Fruit fly (Drosophila melanogaster) whole organism, adult: Measurements from ENCODE around the gene CG5281.

ENCODE experiments used
- CG11617 ChIP-seq: fragments of 200-800 bp; sonication (Bioruptor generic); optimal IDR thresholded peaks from 2 replicates; lab custom pipeline; 2017; ENCODE audit warnings: mild to moderate bottlenecking, missing biosample characterization, missing genetic modification reagents, missing genetic modification characterization
- CG12768 ChIP-seq: fragments of 200-800 bp; sonication (Bioruptor generic); optimal IDR thresholded peaks from 2 replicates; lab custom pipeline; 2017; ENCODE audit warnings: missing biosample characterization, missing genetic modification characterization, mild to moderate bottlenecking, moderate library complexity, missing genetic modification reagents
- CG14711 ChIP-seq: fragments of 200-800 bp; sonication (Bioruptor generic); optimal IDR thresholded peaks from 2 replicates; lab custom pipeline; 2018; ENCODE audit warnings: missing biosample characterization, mild to moderate bottlenecking, missing genetic modification characterization, moderate library complexity
- CG1620 ChIP-seq: fragments of 200-800 bp; sonication (Bioruptor generic); optimal IDR thresholded peaks from 2 replicates; lab custom pipeline; 2016; ENCODE audit warnings: missing biosample characterization, missing genetic modification characterization
- CG33017 ChIP-seq: fragments of 200-800 bp; sonication (Bioruptor generic); optimal IDR thresholded peaks from 2 replicates; lab custom pipeline; 2018; ENCODE audit warnings: missing biosample characterization, mild to moderate bottlenecking, missing genetic modification characterization, moderate library complexity
- CG5204 ChIP-seq: fragments of 200-800 bp; sonication (Bioruptor generic); optimal IDR thresholded peaks from 2 replicates; lab custom pipeline; 2016; ENCODE audit warnings: missing biosample characterization, missing genetic modification characterization
- CG7045 ChIP-seq: fragments of 200-800 bp; sonication (Bioruptor generic); optimal IDR thresholded peaks from 2 replicates; lab custom pipeline; 2017; ENCODE audit warnings: missing biosample characterization, mild to moderate bottlenecking, missing genetic modification characterization
- CG7101 ChIP-seq: fragments of 200-800 bp; sonication (Bioruptor generic); optimal IDR thresholded peaks from 2 replicates; lab custom pipeline; 2018; ENCODE audit warnings: missing biosample characterization, mild to moderate bottlenecking, missing genetic modification characterization, moderate library complexity
- Clk ChIP-seq: fragments of 200-800 bp; sonication (Bioruptor generic); optimal IDR thresholded peaks from 2 replicates; lab custom pipeline; 2017; ENCODE audit warnings: missing biosample characterization, missing genetic modification characterization
- Crg-1 ChIP-seq: fragments of 200-800 bp; sonication (Bioruptor generic); optimal IDR thresholded peaks from 2 replicates; lab custom pipeline; 2016; ENCODE audit warnings: missing biosample characterization, missing genetic modification characterization
- Hr96 ChIP-seq: fragments of 200-800 bp; sonication (Bioruptor generic); optimal IDR thresholded peaks from 2 replicates; lab custom pipeline; 2016; ENCODE audit warnings: missing biosample characterization, missing genetic modification characterization
- Mnt ChIP-seq: fragments of 200-800 bp; sonication (Bioruptor generic); optimal IDR thresholded peaks from 2 replicates; lab custom pipeline; 2016; ENCODE audit warnings: missing biosample characterization, mild to moderate bottlenecking, missing genetic modification characterization
- bab1 ChIP-seq: fragments of 200-800 bp; sonication (Bioruptor generic); optimal IDR thresholded peaks from 3 replicates; lab custom pipeline; 2019; ENCODE audit warnings: missing biosample characterization, mild to moderate bottlenecking, missing genetic modification characterization, moderate library complexity
- cic ChIP-seq: fragments of 200-800 bp; sonication (Bioruptor generic); optimal IDR thresholded peaks from 2 replicates; lab custom pipeline; 2017; ENCODE audit warnings: missing biosample characterization, mild to moderate bottlenecking, missing genetic modification characterization, moderate library complexity
- cnc ChIP-seq, 2 experiments: fragments of >200 bp; optimal IDR thresholded peaks; 2 replicates each; lab custom pipeline; 2017
- kay ChIP-seq: fragments of 200-800 bp; sonication (Bioruptor generic); peaks from one replicate; lab custom pipeline; 2016; ENCODE audit warnings: missing biosample characterization, missing genetic modification characterization, borderline replicate concordance
- ovo ChIP-seq: fragments of 200-800 bp; sonication (Bioruptor generic); optimal IDR thresholded peaks from 2 replicates; lab custom pipeline; 2016; ENCODE audit warnings: missing biosample characterization, missing genetic modification characterization
- pad ChIP-seq: fragments of 200-800 bp; sonication (Bioruptor generic); optimal IDR thresholded peaks from 3 replicates; lab custom pipeline; 2017; ENCODE audit warnings: missing biosample characterization, missing genetic modification characterization, mild to moderate bottlenecking, moderate library complexity, missing genetic modification reagents
- tj ChIP-seq: fragments of 200-800 bp; sonication (Bioruptor generic); optimal IDR thresholded peaks from 3 replicates; lab custom pipeline; 2017; ENCODE audit warnings: missing biosample characterization, mild to moderate bottlenecking, missing genetic modification characterization, moderate library complexity
- toe ChIP-seq: fragments of 200-800 bp; sonication (Bioruptor generic); optimal IDR thresholded peaks from 2 replicates; lab custom pipeline; 2016; ENCODE audit warnings: missing biosample characterization, missing genetic modification characterization

The CG5281 gene

dm6 chr3R:11452041-11452440 is 16.4 kb downstream of the CG5281 start:
- no peak for TF ChIP-seq CG11617
- TF ChIP-seq CG5204 (GFP tag; lab: Kevin White, UChicago), result no peak
- TF ChIP-seq CG14711 (tag; lab: Kevin White, UChicago), result no peak
- TF ChIP-seq cnc (optimal IDR thresholded peaks at IDR 0.05; lab: Kevin White, UChicago), result no peak
- no peak for TF ChIP-seq CG1620
- TF ChIP-seq ovo (GFP tag; lab: Kevin White, UChicago), result no peak
- TF ChIP-seq toe (GFP tag; lab: Kevin White, UChicago), result no peak
- TF ChIP-seq kay (GFP tag; lab: Kevin White, UChicago), result no peak
- no peak for TF ChIP-seq Mnt (GFP tag; lab: Kevin White, UChicago)
- TF ChIP-seq pad, result no peak

DNA sequence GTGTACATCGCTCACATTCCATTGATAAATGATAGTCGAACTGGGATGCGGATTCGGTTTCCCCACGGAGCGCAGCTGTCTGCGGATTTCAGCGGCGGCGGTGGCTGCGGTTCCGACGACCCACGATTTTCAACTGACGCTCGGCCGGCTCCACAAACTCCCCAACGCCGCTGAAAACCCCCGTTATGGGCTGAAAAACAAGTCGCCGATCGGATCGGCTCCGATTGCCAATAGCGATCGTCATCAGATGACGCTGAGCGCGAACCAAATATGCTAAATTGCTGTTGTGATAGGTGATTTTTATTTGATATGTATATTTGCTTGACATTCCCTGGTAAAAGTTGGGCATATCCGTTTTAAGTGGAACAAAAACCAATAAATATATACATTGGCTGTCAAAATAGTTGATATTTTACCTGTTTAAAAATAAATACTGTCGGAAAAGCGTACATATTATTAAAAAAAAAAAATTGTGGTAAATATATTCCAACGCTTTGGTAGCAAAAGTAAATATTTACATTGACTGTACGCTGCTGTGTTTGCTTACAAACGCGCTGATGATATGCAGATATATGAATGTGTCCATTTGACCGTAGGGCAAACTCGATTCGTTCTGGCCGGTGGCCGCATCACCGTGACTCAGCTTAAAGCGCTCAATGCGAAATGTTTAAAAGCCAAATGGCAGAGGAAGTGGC is 18.7 kb downstream of the CG5281 start:
- TF ChIP-seq bab1 (GFP tag; lab: Kevin White, UChicago) (peak; percentile 81), Crg-1 (GFP tag; lab: Kevin White, UChicago) (no peak), CG14711 (tag; lab: Kevin White, UChicago) (peak; percentile 55), Clk (GFP tag; lab: Kevin White, UChicago) (peak; percentile 49), toe (GFP tag; lab: Kevin White, UChicago) (peak; percentile 46), kay (GFP tag; lab: Kevin White, UChicago) (peak; percentile 87), CG5204 (GFP tag; lab: Kevin White, UChicago) (peak; percentile 58), cnc (optimal IDR thresholded peaks at IDR 0.05; lab: Kevin White, UChicago) (peak; percentile 69 to 92), CG33017 (tag; lab: Kevin White, UChicago) (peak; percentile 78), CG7045 (GFP tag; lab: Kevin White, UChicago) (peak; percentile 56), CG1620 (peak; percentile 34), ovo (GFP tag; lab: Kevin White, UChicago) (peak; percentile 48), Mnt (GFP tag; lab: Kevin White, UChicago) (no peak), CG11617 (peak; percentile 73), tj (GFP tag; lab: Kevin White, UChicago) (peak; percentile 71), cic (GFP tag; lab: Kevin White, UChicago) (peak; percentile 57), pad (peak; percentile 61), CG7101 (tag; lab: Kevin White, UChicago) (peak; percentile 68), CG12768 (GFP tag; lab: Kevin White, UChicago) (peak; percentile 64), Hr96 (GFP tag; lab: Kevin White, UChicago) (peak; percentile 25)

dm6 chr3R:11456539-11456938 is 20.9 kb downstream of the CG5281 start:
- no peak for TF ChIP-seq CG12768 (GFP tag; lab: Kevin White, UChicago)

- TF ChIP-seq CG7101 (tag; lab: Kevin White, UChicago), result no peak
- no peak for TF ChIP-seq CG5204 (GFP tag; lab: Kevin White, UChicago)
- TF ChIP-seq CG14711 (tag; lab: Kevin White, UChicago), result no peak
- no peak for TF ChIP-seq cnc (optimal IDR thresholded peaks at IDR 0.05; lab: Kevin White, UChicago)
- peak; percentile 14 for TF ChIP-seq kay (GFP tag; lab: Kevin White, UChicago)
Measured at dm6 chr3R:11457286-11457685, 21.6 kb downstream of the CG5281 start.

DNA sequence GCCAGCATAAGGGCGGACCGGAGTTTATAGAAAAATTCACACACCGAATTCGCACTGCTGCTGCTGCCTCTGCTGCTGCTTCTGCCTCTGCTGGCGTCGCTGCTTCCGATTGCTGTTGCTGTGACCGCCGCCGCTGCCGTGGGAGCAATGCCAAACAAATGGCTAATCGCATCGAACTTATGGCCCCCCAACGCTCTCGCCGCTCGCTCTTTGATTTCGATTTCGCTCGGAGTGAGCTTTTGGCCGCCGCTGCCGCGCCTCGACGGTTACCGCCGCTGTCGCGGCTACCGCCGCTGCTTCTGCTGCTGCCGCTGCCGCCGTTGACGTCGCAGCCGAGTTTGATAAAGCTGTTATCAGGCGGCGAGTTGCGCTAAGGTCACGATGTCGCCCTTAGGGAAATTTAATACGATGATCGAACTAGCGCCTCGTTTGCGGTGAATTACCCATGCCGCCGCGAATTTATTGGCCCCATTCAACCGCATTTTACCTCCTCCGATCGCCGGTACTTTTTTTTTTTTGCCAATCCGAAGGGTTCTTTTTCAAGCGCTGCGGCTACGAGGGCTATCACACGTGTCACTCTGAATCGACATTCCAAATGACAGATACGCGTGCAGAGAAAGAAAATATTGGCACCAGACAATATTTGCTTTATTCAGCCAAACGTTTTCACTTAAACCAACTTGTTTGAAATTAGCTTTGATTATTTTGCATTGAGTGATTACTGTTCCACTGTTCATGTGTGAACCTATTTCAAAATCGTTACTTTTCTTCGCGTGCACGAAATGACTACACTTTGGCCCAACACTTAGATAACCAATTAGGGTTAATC is 22.6 kb downstream of the CG5281 start:
- TF ChIP-seq Hr96 (GFP tag; lab: Kevin White, UChicago) (peak; percentile 17), tj (GFP tag; lab: Kevin White, UChicago) (no peak), pad (peak; percentile 17), kay (GFP tag; lab: Kevin White, UChicago) (peak; percentile 59), cnc (optimal IDR thresholded peaks at IDR 0.05; lab: Kevin White, UChicago) (no peak), CG12768 (GFP tag; lab: Kevin White, UChicago) (peak; percentile 59), CG11617 (peak; percentile 54), CG7101 (tag; lab: Kevin White, UChicago) (peak; percentile 72), CG14711 (tag; lab: Kevin White, UChicago) (peak; percentile 66), Crg-1 (GFP tag; lab: Kevin White, UChicago) (no peak), Mnt (GFP tag; lab: Kevin White, UChicago) (peak; percentile 47), CG33017 (tag; lab: Kevin White, UChicago) (peak; percentile 72), CG1620 (no peak), ovo (GFP tag; lab: Kevin White, UChicago) (no peak)

DNA sequence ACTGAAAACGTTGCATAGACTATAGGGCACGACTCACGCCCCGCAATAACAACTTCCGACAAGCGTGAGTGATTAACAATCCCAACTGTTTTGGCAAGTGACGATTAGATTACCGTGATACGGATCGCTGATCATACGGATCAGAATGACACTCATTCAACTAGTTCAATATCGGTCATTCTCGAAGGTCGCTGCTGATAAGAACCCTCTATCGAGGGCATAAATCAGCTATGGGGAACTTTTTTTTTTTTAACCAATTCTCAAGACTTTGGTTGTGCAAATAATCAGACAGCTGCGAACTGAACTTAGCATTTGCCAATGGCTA is 23.2 kb downstream of the CG5281 start:
- TF ChIP-seq kay (GFP tag; lab: Kevin White, UChicago) (no peak), CG14711 (tag; lab: Kevin White, UChicago) (no peak), Clk (GFP tag; lab: Kevin White, UChicago) (no peak), CG12768 (GFP tag; lab: Kevin White, UChicago) (no peak), Crg-1 (GFP tag; lab: Kevin White, UChicago) (no peak), CG7045 (GFP tag; lab: Kevin White, UChicago) (no peak), CG33017 (tag; lab: Kevin White, UChicago) (no peak), cic (GFP tag; lab: Kevin White, UChicago) (no peak), pad (no peak), tj (GFP tag; lab: Kevin White, UChicago) (no peak), Hr96 (GFP tag; lab: Kevin White, UChicago) (no peak), bab1 (GFP tag; lab: Kevin White, UChicago) (no peak), toe (GFP tag; lab: Kevin White, UChicago) (no peak)
